Fruit fly (Drosophila melanogaster): ENCODE measurements around the gene meigo.

Gene meigo

DNA sequence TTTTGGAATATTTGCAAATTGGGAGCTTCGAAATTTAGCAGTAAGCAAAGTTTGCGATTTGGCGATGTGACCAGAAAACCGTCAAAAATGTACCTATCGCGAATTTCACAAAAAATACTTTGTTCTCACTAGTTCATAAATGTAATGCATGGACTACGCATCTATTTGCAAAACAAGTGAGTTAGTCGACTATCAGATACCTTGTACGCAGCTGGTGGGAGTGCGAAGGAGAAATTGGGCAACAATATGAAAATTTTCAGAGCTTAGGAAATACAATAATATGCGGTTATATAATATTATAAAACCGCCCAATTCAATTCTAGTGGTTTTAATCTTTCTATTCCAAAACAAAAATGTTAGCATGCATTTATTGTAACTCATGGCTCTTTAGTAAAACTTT, 19.3 kb upstream of the meigo start, which contains the start of gene Bdbt (continued):
- TF ChIP-seq Lpt (GFP tag; optimal IDR thresholded peaks at IDR 0.05) (no peak), CG4318 (GFP tag; optimal IDR thresholded peaks at IDR 0.05) (no peak), Sox102F (GFP tag; optimal IDR thresholded peaks at IDR 0.05) (no peak), Blimp-1 (GFP tag; optimal IDR thresholded peaks at IDR 0.05) (no peak), CG3032 (tag; optimal IDR thresholded peaks at IDR 0.05) (peak; percentile 47), Sox15 (GFP tag; optimal IDR thresholded peaks at IDR 0.05) (peak; percentile 5), fkh (GFP tag; optimal IDR thresholded peaks at IDR 0.05) (no peak), CG10631 (GFP tag; optimal IDR thresholded peaks at IDR 0.05) (no peak), CG7368 (GFP tag; optimal IDR thresholded peaks at IDR 0.05) (no peak), esn (GFP tag; optimal IDR thresholded peaks at IDR 0.05) (peak; percentile 53), pdm3 (GFP tag; optimal IDR thresholded peaks at IDR 0.05) (no peak), Eip93F (GFP tag; optimal IDR thresholded peaks at IDR 0.05) (no peak), net (GFP tag; optimal IDR thresholded peaks at IDR 0.05) (no peak), dac (GFP tag; optimal IDR thresholded peaks at IDR 0.05) (no peak), CG11294 (GFP tag; IDR thresholded peaks at IDR 0.05) (no peak), CG32006 (GFP tag; optimal IDR thresholded peaks at IDR 0.05) (no peak), cyc (GFP tag; optimal IDR thresholded peaks at IDR 0.05) (peak; percentile 51), Met (GFP tag; optimal IDR thresholded peaks at IDR 0.05) (no peak), svp (GFP tag) (no peak), Smox (GFP tag; optimal IDR thresholded peaks at IDR 0.05) (no peak), vri (GFP tag; optimal IDR thresholded peaks at IDR 0.05) (no peak), CG11762 (GFP tag; optimal IDR thresholded peaks at IDR 0.05; ENCODE audit: insufficient read depth) (no peak), Gug (GFP tag; IDR thresholded peaks at IDR 0.05) (no peak), CG8632 (GFP tag; optimal IDR thresholded peaks at IDR 0.05) (no peak), CG15336 (GFP tag; IDR thresholded peaks at IDR 0.05) (no peak), CG1621 (tag; optimal IDR thresholded peaks at IDR 0.05) (no peak), Hr38 (GFP tag; optimal IDR thresholded peaks at IDR 0.05) (no peak), CG6792 (GFP tag; optimal IDR thresholded peaks at IDR 0.05) (peak; percentile 14), Ets21C (GFP tag; optimal IDR thresholded peaks at IDR 0.05) (no peak), ss (GFP tag; optimal IDR thresholded peaks at IDR 0.05) (no peak)

- no peak for TF ChIP-seq Sox15 (GFP tag; optimal IDR thresholded peaks at IDR 0.05)
- TF ChIP-seq acj6 (GFP tag; optimal IDR thresholded peaks at IDR 0.05): no peak
- no peak for TF ChIP-seq CG4318 (GFP tag; optimal IDR thresholded peaks at IDR 0.05)
- no peak for TF ChIP-seq Eip78C (GFP tag)
- TF ChIP-seq CG9139 (GFP tag; optimal IDR thresholded peaks at IDR 0.05): no peak
- TF ChIP-seq fkh (GFP tag; optimal IDR thresholded peaks at IDR 0.05): no peak
- TF ChIP-seq CG15336 (GFP tag; IDR thresholded peaks at IDR 0.05): no peak
- TF ChIP-seq CG32006 (GFP tag; optimal IDR thresholded peaks at IDR 0.05): no peak
- TF ChIP-seq Ets96B (tag; optimal IDR thresholded peaks at IDR 0.05): no peak
- TF ChIP-seq fd85E (GFP tag; optimal IDR thresholded peaks at IDR 0.05): no peak
- no peak for TF ChIP-seq CG8632 (GFP tag; optimal IDR thresholded peaks at IDR 0.05)
- TF ChIP-seq topi (GFP tag; optimal IDR thresholded peaks at IDR 0.05): no peak
- no peak for TF ChIP-seq Hr4 (GFP tag; optimal IDR thresholded peaks at IDR 0.05)
- TF ChIP-seq svp (GFP tag): peak; percentile 83
- TF ChIP-seq Eip93F (GFP tag; optimal IDR thresholded peaks at IDR 0.05): no peak
- 0 out of 3 replicates have a peak, but pooled peaks have one; percentile 2 for TF ChIP-seq CG6163 (GFP tag; IDR thresholded peaks at IDR 0.05)
- no peak for TF ChIP-seq Met (GFP tag; optimal IDR thresholded peaks at IDR 0.05)
- no peak for TF ChIP-seq fd59A (GFP tag; optimal IDR thresholded peaks at IDR 0.05)
- TF ChIP-seq esn (GFP tag; optimal IDR thresholded peaks at IDR 0.05): no peak
- TF ChIP-seq ss (GFP tag; optimal IDR thresholded peaks at IDR 0.05): peak in 1 of 2 experiments; percentile 15
Observed at dm6 chr3R:21124225-21124624, 13.8 kb upstream of the meigo start.

dm6 chr3R:21126673-21127284, 11.3 kb upstream of the meigo start:
- TF ChIP-seq fkh (GFP tag; optimal IDR thresholded peaks at IDR 0.05) (peak; percentile 34), Eip78C (GFP tag) (peak; percentile 62), CG32006 (GFP tag; optimal IDR thresholded peaks at IDR 0.05) (no peak), CG6854 (GFP tag; optimal IDR thresholded peaks at IDR 0.05) (peak; percentile 36)

Measured in whole organism, prepupa.